Fruit fly (Drosophila melanogaster): Measurements from ENCODE around the gene meru.

The meru gene

DNA sequence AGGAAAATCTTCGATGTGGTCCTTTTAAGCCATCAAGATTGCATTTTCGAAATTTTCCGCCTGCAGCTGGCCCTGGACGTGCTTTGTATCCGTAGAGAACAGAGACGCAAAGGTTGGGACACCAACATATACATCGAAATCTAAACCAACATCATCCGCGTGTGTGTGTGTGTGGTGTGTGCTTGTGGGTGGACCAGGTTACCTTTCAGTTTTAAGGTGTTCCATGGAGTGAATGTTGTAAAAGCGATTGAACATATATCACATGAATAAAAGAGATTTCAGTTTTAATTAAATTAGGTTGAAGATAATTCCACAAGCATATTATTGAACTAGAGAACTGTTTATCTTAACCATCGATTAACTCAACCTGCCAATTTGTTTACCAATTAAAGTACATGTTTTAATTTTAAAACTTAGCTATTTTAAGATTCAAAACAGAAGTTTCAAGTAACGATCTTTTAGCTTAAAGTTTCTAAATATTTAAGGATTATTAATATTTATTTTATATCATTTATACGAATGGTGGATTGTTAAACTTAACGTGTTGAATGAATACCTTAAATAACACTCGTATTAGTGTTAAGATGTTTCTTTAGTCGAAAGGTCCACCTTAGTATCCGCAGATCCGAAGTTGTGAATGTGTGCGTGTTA is 16.8 kb downstream of the meru start (continued):
- TF ChIP-seq gem (tag; optimal IDR thresholded peaks at IDR 0.05) (peak; percentile 88), lilli (GFP tag; optimal IDR thresholded peaks at IDR 0.05) (peak; percentile 73), pnt (GFP tag; optimal IDR thresholded peaks at IDR 0.05) (no peak), CG30403 (GFP tag; optimal IDR thresholded peaks at IDR 0.05) (peak; percentile 72), Drgx (GFP tag; IDR thresholded peaks at IDR 0.05) (peak; percentile 82), mld (GFP tag; IDR thresholded peaks at IDR 0.05; ENCODE audit: partially characterized antibody) (no peak), CG17361 (GFP tag; IDR thresholded peaks at IDR 0.05) (peak; percentile 88), CG32772 (GFP tag; IDR thresholded peaks at IDR 0.05) (0 out of 2 replicates have a peak, but pooled peaks have one; percentile 10), Sox102F (GFP tag; optimal IDR thresholded peaks at IDR 0.05) (no peak), CG12104 (GFP tag; optimal IDR thresholded peaks at IDR 0.05) (peak; percentile 77), CG17802 (tag; optimal IDR thresholded peaks at IDR 0.05) (peak; percentile 6), CG3281 (GFP tag; optimal IDR thresholded peaks at IDR 0.05) (peak; percentile 93), Scr (GFP tag; IDR thresholded peaks at IDR 0.05; ENCODE audit: partially characterized antibody) (peak; percentile 10; the same call in 1 of the 2 replicates), Hsf (GFP tag; optimal IDR thresholded peaks at IDR 0.05) (peak; percentile 40), ATbp (GFP tag; optimal IDR thresholded peaks at IDR 0.05) (peak; percentile 62), CG9437 (GFP tag; optimal IDR thresholded peaks at IDR 0.05) (peak; percentile 29), CG9215 (GFP tag; IDR thresholded peaks at IDR 0.05) (no peak), CG12769 (tag; optimal IDR thresholded peaks at IDR 0.05) (peak; percentile 84), slp2 (GFP tag; optimal IDR thresholded peaks at IDR 0.05) (peak; percentile 22), dpn (GFP tag; optimal IDR thresholded peaks at IDR 0.05) (peak; percentile 35 to 65), Stat92E (GFP tag; optimal IDR thresholded peaks at IDR 0.05) (no peak), Hr3 (GFP tag; optimal IDR thresholded peaks at IDR 0.05) (peak; percentile 62), CG15479 (GFP tag; optimal IDR thresholded peaks at IDR 0.05) (peak; percentile 25), toy (GFP tag; IDR thresholded peaks at IDR 0.05) (peak; percentile 38; the same call in 1 of the 2 replicates), CG30020 (tag; optimal IDR thresholded peaks at IDR 0.05) (no peak), CG12071 (GFP tag; optimal IDR thresholded peaks at IDR 0.05) (peak; percentile 36), cwo (GFP tag; optimal IDR thresholded peaks at IDR 0.05) (peak; percentile 90), CG11560 (tag; IDR thresholded peaks at IDR 0.05) (no peak), CG34376 (GFP tag; optimal IDR thresholded peaks at IDR 0.05) (peak; percentile 62), E2f2 (GFP tag; IDR thresholded peaks at IDR 0.05) (peak; percentile 29; the same call in 1 of the 2 replicates), CG10565 (GFP tag; optimal IDR thresholded peaks at IDR 0.05) (no peak), Xrp1 (GFP tag; IDR thresholded peaks at IDR 0.05) (peak; percentile 14; the same call in 1 of the 2 replicates), Nf-YB (GFP tag; optimal IDR thresholded peaks at IDR 0.05) (peak; percentile 69), Abd-B (GFP tag; optimal IDR thresholded peaks at IDR 0.05) (peak; percentile 58), CG10462 (GFP tag; optimal IDR thresholded peaks at IDR 0.05) (no peak), HLH54F (GFP tag; optimal IDR thresholded peaks at IDR 0.05) (peak; percentile 40), H15 (GFP tag; IDR thresholded peaks at IDR 0.05) (0 out of 3 replicates have a peak, but pooled peaks have one; percentile 25), trem (tag; optimal IDR thresholded peaks at IDR 0.05) (peak; percentile 11), Bdp1 (GFP tag; optimal IDR thresholded peaks at IDR 0.05) (no peak), pzg (GFP tag; optimal IDR thresholded peaks at IDR 0.05) (peak; percentile 40), chif (GFP tag; optimal IDR thresholded peaks at IDR 0.05) (peak; percentile 43 to 59), mam (GFP tag; optimal IDR thresholded peaks at IDR 0.05) (peak; percentile 65), CG14014 (GFP tag; IDR thresholded peaks at IDR 0.05) (peak; percentile 47), Pdp1 (GFP tag; optimal IDR thresholded peaks at IDR 0.05) (peak; percentile 26 to 32), CkIIα-i1 (GFP tag; IDR thresholded peaks at IDR 0.05) (no peak), CG1233 (GFP tag; optimal IDR thresholded peaks at IDR 0.05) (peak; percentile 84), Gug (GFP tag; IDR thresholded peaks at IDR 0.05) (peak; percentile 57; the same call in 2 of the 4 replicates), CG18011 (GFP tag; optimal IDR thresholded peaks at IDR 0.05) (peak; percentile 60), ken (GFP tag; IDR thresholded peaks at IDR 0.05) (peak; percentile 40; the same call in 2 of the 3 replicates)

All from whole organism, embryonic.